Fruit fly (Drosophila melanogaster): Measurements from ENCODE around the gene CG5078.
A peak's percentile ranks its signal among the peaks of the same experiment; 100 is the strongest.

CG5078 gene

dm6 chr3L:20540975-20541951 is 35.4 kb downstream of the CG5078 start (continued):
- TF ChIP-seq CG10209 (GFP tag; optimal IDR thresholded peaks at IDR 0.05) (no peak), sens (GFP tag) (peak; percentile 86), Spps (tag; optimal IDR thresholded peaks at IDR 0.05) (no peak), CG12104 (GFP tag; optimal IDR thresholded peaks at IDR 0.05) (no peak), btn (GFP tag; optimal IDR thresholded peaks at IDR 0.05) (no peak), CG7963 (GFP tag; IDR thresholded peaks at IDR 0.05; ENCODE audit: partially characterized antibody) (0 out of 3 replicates have a peak, but pooled peaks have one; percentile 11), CTCF (GFP tag; optimal IDR thresholded peaks at IDR 0.05) (peak; percentile 67), CG2875 (GFP tag; optimal IDR thresholded peaks at IDR 0.05) (no peak), CG17802 (tag; optimal IDR thresholded peaks at IDR 0.05) (no peak), Ptx1 (GFP tag; IDR thresholded peaks at IDR 0.05) (no peak), br (optimal IDR thresholded peaks at IDR 0.05) (no peak), Hr78 (GFP tag; optimal IDR thresholded peaks at IDR 0.05) (peak in 1 of 2 experiments; percentile 92), twi (tag; optimal IDR thresholded peaks at IDR 0.05) (no peak), slp2 (GFP tag; optimal IDR thresholded peaks at IDR 0.05) (no peak), hth (optimal IDR thresholded peaks at IDR 0.05) (no peak), stc (GFP tag; IDR thresholded peaks at IDR 0.05) (no peak), GATAe (GFP tag; conservative IDR thresholded peaks at IDR 0.05) (no peak), Rx (GFP tag; IDR thresholded peaks at IDR 0.05) (no peak), Hmr (GFP tag; optimal IDR thresholded peaks at IDR 0.05) (peak; percentile 36), gt (GFP tag; IDR thresholded peaks at IDR 0.05) (no peak), CG10565 (GFP tag; optimal IDR thresholded peaks at IDR 0.05) (no peak), CG8359 (GFP tag; optimal IDR thresholded peaks at IDR 0.05; ENCODE audit: borderline replicate concordance) (no peak), lab (GFP tag; optimal IDR thresholded peaks at IDR 0.05) (no peak), CG6765 (GFP tag; optimal IDR thresholded peaks at IDR 0.05) (no peak), rib (GFP tag; IDR thresholded peaks at IDR 0.05) (no peak), Fer2 (tag; optimal IDR thresholded peaks at IDR 0.05) (no peak), bab2 (GFP tag; optimal IDR thresholded peaks at IDR 0.05) (no peak), CG7556 (GFP tag; optimal IDR thresholded peaks at IDR 0.05) (no peak), CG6175 (GFP tag; IDR thresholded peaks at IDR 0.05) (no peak), Oaz (GFP tag; IDR thresholded peaks at IDR 0.05) (no peak), Mrtf (GFP tag; IDR thresholded peaks at IDR 0.05) (no peak), E2f1 (GFP tag; IDR thresholded peaks at IDR 0.05) (no peak), CG34224 (GFP tag; IDR thresholded peaks at IDR 0.05; ENCODE audit: partially characterized antibody) (no peak; the same call in 2 of the 3 replicates), Dref (GFP tag; IDR thresholded peaks at IDR 0.05) (no peak), Hey (tag; optimal IDR thresholded peaks at IDR 0.05) (no peak), Med (GFP tag) (peak; percentile 80), Hr51 (GFP tag; optimal IDR thresholded peaks at IDR 0.05) (no peak), dmrt11E (tag; optimal IDR thresholded peaks at IDR 0.05) (no peak), phol (tag; optimal IDR thresholded peaks at IDR 0.05) (peak; percentile 4), Sry-β (GFP tag; optimal IDR thresholded peaks at IDR 0.05) (no peak), Antp (GFP tag; optimal IDR thresholded peaks at IDR 0.05) (no peak), CG17612 (GFP tag; IDR thresholded peaks at IDR 0.05) (no peak), CG33213 (GFP tag; optimal IDR thresholded peaks at IDR 0.05) (peak; percentile 3), Stat92E (GFP tag; optimal IDR thresholded peaks at IDR 0.05) (no peak), Kr (GFP tag; optimal IDR thresholded peaks at IDR 0.05) (no peak), CG15696 (tag; optimal IDR thresholded peaks at IDR 0.05) (no peak), Hr3 (GFP tag; optimal IDR thresholded peaks at IDR 0.05) (no peak), CG12236 (GFP tag; optimal IDR thresholded peaks at IDR 0.05) (no peak), Drgx (GFP tag; IDR thresholded peaks at IDR 0.05) (no peak), da (GFP tag; optimal IDR thresholded peaks at IDR 0.05) (no peak)
